Fruit fly (Drosophila melanogaster) whole organism, embryonic: ENCODE results near the gene dock.
A peak's percentile ranks its signal among the peaks of the same experiment; 100 is the strongest.

ENCODE experiments used
- Antp ChIP-seq: fragments of 200-800 bp; sonication (Bioruptor generic); optimal IDR thresholded peaks from 3 replicates; lab custom pipeline; 2016; ENCODE audit warnings: missing biosample characterization, missing genetic modification characterization
- Atf6 ChIP-seq: fragments of 200-800 bp; sonication (Bioruptor generic); IDR thresholded peaks from 2 replicates; pipeline ENCODE4 v1.3.6; 2022; ENCODE audit warnings: missing biosample characterization, missing genetic modification characterization
- B-H1 ChIP-seq: fragments of 200-800 bp; sonication (Bioruptor generic); IDR thresholded peaks from 3 replicates; pipeline ENCODE4 v1.3.6; 2022; ENCODE audit warnings: missing biosample characterization, missing genetic modification characterization
- CG11560 ChIP-seq: fragments of 200-800 bp; sonication (Bioruptor generic); IDR thresholded peaks from 3 replicates; pipeline ENCODE4 v1.3.6; 2022; ENCODE audit warnings: missing biosample characterization, missing genetic modification characterization
- CG14441 ChIP-seq: fragments of 200-800 bp; sonication (Bioruptor generic); IDR thresholded peaks from 2 replicates; pipeline ENCODE4 v1.3.6; 2022; ENCODE audit warnings: missing biosample characterization, missing genetic modification characterization
- CG14860 ChIP-seq: fragments of 200-800 bp; sonication (Bioruptor generic); IDR thresholded peaks from 3 replicates; pipeline ENCODE4 v1.3.6; 2022; ENCODE audit warnings: missing biosample characterization, missing genetic modification characterization; ENCODE audit not compliant: partially characterized antibody
- CG15514 ChIP-seq: fragments of 200-800 bp; sonication (Bioruptor generic); optimal IDR thresholded peaks from 3 replicates; lab custom pipeline; 2017; ENCODE audit warnings: missing biosample characterization, missing genetic modification characterization, mild to moderate bottlenecking, moderate library complexity, missing genetic modification reagents
- CG16779 ChIP-seq: fragments of 200-800 bp; sonication (Bioruptor generic); IDR thresholded peaks from 2 replicates; pipeline ENCODE4 v1.3.6; 2022; ENCODE audit warnings: missing biosample characterization, missing genetic modification characterization
- CG18599 ChIP-seq: fragments of 200-800 bp; sonication (Bioruptor generic); optimal IDR thresholded peaks from 3 replicates; lab custom pipeline; 2017; ENCODE audit warnings: missing biosample characterization, missing genetic modification characterization, mild to moderate bottlenecking, moderate library complexity, missing genetic modification reagents
- CG2120 ChIP-seq: fragments of 200-800 bp; sonication (Bioruptor generic); optimal IDR thresholded peaks from 3 replicates; lab custom pipeline; 2016; ENCODE audit warnings: missing biosample characterization, missing genetic modification characterization
- CG2678 ChIP-seq: fragments of 200-800 bp; sonication (Bioruptor generic); optimal IDR thresholded peaks from 3 replicates; lab custom pipeline; 2019; ENCODE audit warnings: missing biosample characterization, mild to moderate bottlenecking, missing genetic modification characterization, moderate library complexity
- CG3163 ChIP-seq: fragments of 200-800 bp; sonication (Bioruptor generic); optimal IDR thresholded peaks from 3 replicates; lab custom pipeline; 2016; ENCODE audit warnings: missing biosample characterization, missing genetic modification characterization
- CG32772 ChIP-seq: fragments of 200-800 bp; sonication (Bioruptor generic); IDR thresholded peaks from 2 replicates; pipeline ENCODE4 v1.3.6; 2022; ENCODE audit warnings: missing biosample characterization, missing genetic modification characterization
- CG4360 ChIP-seq: fragments of 200-800 bp; sonication (Bioruptor generic); IDR thresholded peaks from 2 replicates; pipeline ENCODE4 v1.3.6; 2022; ENCODE audit warnings: missing biosample characterization, missing genetic modification characterization
- CG43689 ChIP-seq: fragments of 200-800 bp; sonication (Bioruptor generic); IDR thresholded peaks from 2 replicates; pipeline ENCODE4 v1.3.6; 2022; ENCODE audit warnings: missing biosample characterization, missing genetic modification characterization
- CG6683 ChIP-seq: fragments of 200-800 bp; sonication (Bioruptor generic); optimal IDR thresholded peaks from 2 replicates; lab custom pipeline; 2017; ENCODE audit warnings: missing biosample characterization, mild to moderate bottlenecking, missing genetic modification characterization, missing genetic modification reagents
- CG8765 ChIP-seq: fragments of 200-800 bp; sonication (Bioruptor generic); IDR thresholded peaks from 2 replicates; pipeline ENCODE4 v1.3.6; 2022; ENCODE audit warnings: missing biosample characterization, missing genetic modification characterization
- CG9932 ChIP-seq: fragments of 200-800 bp; sonication (Bioruptor generic); IDR thresholded peaks from 2 replicates; pipeline ENCODE4 v1.3.6; 2022; ENCODE audit warnings: missing biosample characterization, missing genetic modification characterization
- Chrac-16 ChIP-seq: fragments of 200-800 bp; sonication (Bioruptor generic); optimal IDR thresholded peaks from 3 replicates; lab custom pipeline; 2016; ENCODE audit warnings: missing biosample characterization, missing genetic modification characterization
- CrebB ChIP-seq: fragments of 200-800 bp; sonication (Bioruptor generic); optimal IDR thresholded peaks from 3 replicates; lab custom pipeline; 2018; ENCODE audit warnings: missing biosample characterization, mild to moderate bottlenecking, missing genetic modification characterization
- Dbx ChIP-seq: fragments of 200-800 bp; sonication (Bioruptor generic); IDR thresholded peaks from 3 replicates; pipeline ENCODE4 v1.3.6; 2022; ENCODE audit warnings: missing biosample characterization, missing genetic modification characterization
- E2f2 ChIP-seq: fragments of 200-800 bp; sonication (Bioruptor generic); IDR thresholded peaks from 2 replicates; pipeline ENCODE4 v1.3.6; 2022; ENCODE audit warnings: missing biosample characterization, missing genetic modification characterization
- Fer2 ChIP-seq: fragments of 200-800 bp; sonication (Bioruptor generic); optimal IDR thresholded peaks from 2 replicates; lab custom pipeline; 2018; ENCODE audit warnings: missing biosample characterization, mild to moderate bottlenecking, missing genetic modification characterization, moderate library complexity
- HLHmδ ChIP-seq: fragments of 200-800 bp; sonication (Bioruptor generic); optimal IDR thresholded peaks from 2 replicates; lab custom pipeline; 2018; ENCODE audit warnings: missing biosample characterization, mild to moderate bottlenecking, missing genetic modification characterization, moderate library complexity
- Hmr ChIP-seq: fragments of 200-800 bp; sonication (Bioruptor generic); optimal IDR thresholded peaks from 3 replicates; lab custom pipeline; 2017; ENCODE audit warnings: mild to moderate bottlenecking, missing biosample characterization, missing genetic modification reagents, missing genetic modification characterization
- Hr39 ChIP-seq: fragments of >200 bp; optimal IDR thresholded peaks from 2 replicates; lab custom pipeline; 2017
- Jarid2 ChIP-seq: fragments of 200-800 bp; sonication (Bioruptor generic); optimal IDR thresholded peaks from 3 replicates; lab custom pipeline; 2017; ENCODE audit warnings: mild to moderate bottlenecking, missing biosample characterization, missing genetic modification reagents, missing genetic modification characterization
- Mes4 ChIP-seq: fragments of 200-800 bp; sonication (Bioruptor generic); optimal IDR thresholded peaks from 2 replicates; lab custom pipeline; 2016; ENCODE audit warnings: missing biosample characterization, missing genetic modification characterization
- Pdp1 ChIP-seq, 2 experiments: fragments of 200-800 bp; sonication (Bioruptor generic); optimal IDR thresholded peaks; 3 replicates each; lab custom pipeline; 2016; ENCODE audit warnings: missing biosample characterization in 2 of 2, missing genetic modification characterization in 2 of 2, mild to moderate bottlenecking in 1 of 2, moderate library complexity in 1 of 2
- Poxn ChIP-seq: fragments of 200-800 bp; sonication (Bioruptor generic); IDR thresholded peaks from 2 replicates; pipeline ENCODE4 v1.3.6; 2022; ENCODE audit warnings: missing biosample characterization, missing genetic modification characterization
- Rfx ChIP-seq: fragments of 200-800 bp; sonication (Bioruptor generic); IDR thresholded peaks from 2 replicates; pipeline ENCODE4 v1.3.6; 2022; ENCODE audit warnings: missing biosample characterization, missing genetic modification characterization
- bab2 ChIP-seq: fragments of 200-800 bp; sonication (Bioruptor generic); optimal IDR thresholded peaks from 2 replicates; lab custom pipeline; 2016; ENCODE audit warnings: missing biosample characterization, missing genetic modification characterization
- cad ChIP-seq: fragments of >200 bp; optimal IDR thresholded peaks from 2 replicates; lab custom pipeline; 2017; ENCODE audit warnings: missing biosample characterization, missing genetic modification characterization
- crc ChIP-seq: fragments of 200-800 bp; sonication (Bioruptor generic); optimal IDR thresholded peaks from 2 replicates; lab custom pipeline; 2016; ENCODE audit warnings: missing biosample characterization, missing genetic modification characterization
- cwo ChIP-seq: fragments of 200-800 bp; sonication (Bioruptor generic); optimal IDR thresholded peaks from 3 replicates; lab custom pipeline; 2017; ENCODE audit warnings: missing biosample characterization, missing genetic modification characterization, mild to moderate bottlenecking, moderate library complexity, missing genetic modification reagents
- dimm ChIP-seq: fragments of 200-800 bp; sonication (Bioruptor generic); IDR thresholded peaks from 2 replicates; pipeline ENCODE4 v1.3.6; 2022; ENCODE audit warnings: missing biosample characterization, missing genetic modification characterization
- dmrt99B ChIP-seq: fragments of 200-800 bp; sonication (Bioruptor generic); optimal IDR thresholded peaks from 2 replicates; lab custom pipeline; 2018; ENCODE audit warnings: missing biosample characterization, mild to moderate bottlenecking, missing genetic modification characterization, moderate library complexity
- dysf ChIP-seq: fragments of 200-800 bp; sonication (Bioruptor generic); IDR thresholded peaks from 3 replicates; pipeline ENCODE4 v1.3.6; 2022; ENCODE audit warnings: missing biosample characterization, missing genetic modification characterization
- klu ChIP-seq: fragments of 200-800 bp; sonication (Bioruptor generic); IDR thresholded peaks from 2 replicates; pipeline ENCODE4 v1.3.6; 2022; ENCODE audit warnings: missing biosample characterization, missing genetic modification characterization
- lab ChIP-seq: fragments of 200-800 bp; sonication (Bioruptor generic); optimal IDR thresholded peaks from 3 replicates; lab custom pipeline; 2017; ENCODE audit warnings: missing biosample characterization, missing genetic modification characterization, mild to moderate bottlenecking, moderate library complexity, missing genetic modification reagents
- row ChIP-seq: fragments of 200-800 bp; sonication (Bioruptor generic); IDR thresholded peaks from 3 replicates; pipeline ENCODE4 v1.3.6; 2022; ENCODE audit warnings: missing biosample characterization, missing genetic modification characterization
- slbo ChIP-seq: fragments of 200-800 bp; sonication (Bioruptor generic); IDR thresholded peaks from 2 replicates; pipeline ENCODE4 v1.3.6; 2022; ENCODE audit warnings: missing biosample characterization, missing genetic modification characterization
- wek ChIP-seq: fragments of 200-800 bp; sonication (Bioruptor generic); optimal IDR thresholded peaks from 3 replicates; lab custom pipeline; 2018; ENCODE audit warnings: missing biosample characterization, mild to moderate bottlenecking, missing genetic modification characterization, moderate library complexity

dock gene

dm6 chr2L:779123-779584 is 46.6 kb upstream of the dock start, which contains the start of gene CG13947:
CG13947 (plus strand) TSS chr2L:779173.
- TF ChIP-seq Hr39 (lab: Kevin White, UChicago) (peak; percentile 96), Jarid2 (GFP tag; lab: Kevin White, UChicago) (no peak), Fer2 (tag; lab: Kevin White, UChicago) (no peak), CG11560 (tag; lab: Robert Waterston, UW) (peak; percentile 11; the same call in 1 of the 3 replicates)

dm6 chr2L:780182-780581 is 45.6 kb upstream of the dock start, which contains the start of gene Gr21a:
Gr21a (plus strand) TSS chr2L:780482.
- no peak for TF ChIP-seq CG32772 (GFP tag; lab: Robert Waterston, UW)
- TF ChIP-seq wek, result no peak
- TF ChIP-seq CG16779 (GFP tag; lab: Robert Waterston, UW), result no peak
- TF ChIP-seq CG3163, result no peak

dm6 chr2L:780851-781250 is 44.9 kb upstream of the dock start:
- TF ChIP-seq CG14441 (0 out of 2 replicates have a peak, but pooled peaks have one; percentile 27), row (GFP tag; lab: Robert Waterston, UW) (0 out of 3 replicates have a peak, but pooled peaks have one; percentile 29), CG2678 (tag; lab: Kevin White, UChicago) (peak; percentile 24), CG9932 (GFP tag; lab: Robert Waterston, UW) (0 out of 2 replicates have a peak, but pooled peaks have one; percentile 9), CG15514 (GFP tag; lab: Kevin White, UChicago) (peak; percentile 12), CG18599 (peak; percentile 60), Pdp1 (GFP tag; optimal IDR thresholded peaks at IDR 0.05; lab: Kevin White, UChicago) (no peak), Hmr (GFP tag; lab: Kevin White, UChicago) (peak; percentile 33), cwo (no peak), lab (GFP tag; lab: Kevin White, UChicago) (peak; percentile 34), CG2120 (GFP tag; lab: Kevin White, UChicago) (peak; percentile 28), CG6683 (GFP tag; lab: Kevin White, UChicago) (no peak), CG43689 (GFP tag; lab: Robert Waterston, UW) (no peak), dmrt99B (tag; lab: Kevin White, UChicago) (no peak), Chrac-16 (no peak), CG4360 (GFP tag; lab: Robert Waterston, UW) (no peak), slbo (peak; percentile 61), Rfx (0 out of 2 replicates have a peak, but pooled peaks have one; percentile 22), HLHmδ (GFP tag; lab: Kevin White, UChicago) (no peak), Dbx (0 out of 3 replicates have a peak, but pooled peaks have one; percentile 21)

dm6 chr2L:784036-784435 is 41.7 kb upstream of the dock start, which contains the start of gene CG3544:
CG3544 (plus strand) TSS chr2L:784336.
- TF ChIP-seq Mes4 (GFP tag; lab: Kevin White, UChicago) (no peak), crc (GFP tag; lab: Kevin White, UChicago) (no peak), E2f2 (GFP tag; lab: Robert Waterston, UW) (no peak), B-H1 (GFP tag; lab: Robert Waterston, UW) (no peak), dimm (no peak), CG8765 (GFP tag; lab: Robert Waterston, UW) (no peak), cad (no peak), klu (no peak), slbo (no peak), bab2 (GFP tag; lab: Kevin White, UChicago) (no peak), dysf (GFP tag; lab: Robert Waterston, UW) (no peak), CrebB (no peak), Poxn (GFP tag; lab: Robert Waterston, UW) (no peak), Atf6 (no peak), Antp (GFP tag; lab: Kevin White, UChicago) (no peak), CG14860 (GFP tag; lab: Robert Waterston, UW) (no peak), CG9932 (GFP tag; lab: Robert Waterston, UW) (no peak)
- TF ChIP-seq, all 482 proteins: peak for 0
